Worm (Caenorhabditis elegans) whole organism, L1 larva: ENCODE data around the gene B0554.5.

Experiments used
- C16A3.4 ChIP-seq: fragments of 150-350 bp; optimal IDR thresholded peaks from 2 replicates; lab custom pipeline; 2014; ENCODE audit warnings: missing biosample characterization, missing genetic modification characterization
- F16B12.6 ChIP-seq: fragments of 150-350 bp; optimal IDR thresholded peaks from 2 replicates; lab custom pipeline; 2014; ENCODE audit warnings: missing biosample characterization, missing genetic modification characterization
- alr-1 ChIP-seq: fragments of 200-800 bp; sonication (Bioruptor generic); optimal IDR thresholded peaks from 2 replicates; lab custom pipeline; 2018; ENCODE audit warnings: borderline replicate concordance, mild to moderate bottlenecking, missing genetic modification characterization, missing compliant biosample characterization
- blmp-1 ChIP-seq: fragments of 150-350 bp; optimal IDR thresholded peaks from 2 replicates; lab custom pipeline; 2014; ENCODE audit warnings: missing biosample characterization, missing genetic modification characterization
- ceh-63 ChIP-seq: fragments of 200-800 bp; sonication (Bioruptor generic); optimal IDR thresholded peaks from 2 replicates; lab custom pipeline; 2018; ENCODE audit warnings: mild to moderate bottlenecking, missing genetic modification characterization, missing compliant biosample characterization
- ceh-88 ChIP-seq: fragments of 200-800 bp; sonication (Bioruptor generic); IDR thresholded peaks from 2 replicates; pipeline ENCODE4 v1.3.6; 2022; ENCODE audit warnings: missing genetic modification characterization, missing compliant biosample characterization
- egl-13 ChIP-seq: sonication (generic microtip); optimal IDR thresholded peaks from 2 replicates; lab custom pipeline; 2016; ENCODE audit warnings: missing genotype, missing genetic modification reagents, missing genetic modification characterization, missing compliant biosample characterization
- elt-2 ChIP-seq: sonication (generic microtip); optimal IDR thresholded peaks from 2 replicates; lab custom pipeline; 2016; ENCODE audit warnings: missing genetic modification characterization, mild to moderate bottlenecking, inconsistent platforms, missing compliant biosample characterization, missing genetic modification reagents
- elt-3 ChIP-seq, 6 experiments: fragments of 150-350 bp in 1 of 6; sonication (generic microtip); optimal IDR thresholded peaks; 2 replicates each; lab custom pipeline; 2017 to 2018; ENCODE audit warnings: missing biosample characterization in 6 of 6, missing genetic modification characterization in 6 of 6, inconsistent platforms in 1 of 6
- fkh-10 ChIP-seq: sonication (generic microtip); optimal IDR thresholded peaks from 2 replicates; lab custom pipeline; 2017; ENCODE audit warnings: missing biosample characterization, missing genetic modification reagents, missing genetic modification characterization
- grh-1 ChIP-seq: fragments of 200-800 bp; sonication (Bioruptor generic); IDR thresholded peaks from 2 replicates; pipeline ENCODE4 v1.3.6; 2022; ENCODE audit warnings: missing genetic modification reagents, missing genetic modification characterization, missing compliant biosample characterization
- hlh-4 ChIP-seq: sonication (generic microtip); optimal IDR thresholded peaks from 2 replicates; lab custom pipeline; 2016; ENCODE audit warnings: mild to moderate bottlenecking, missing genetic modification characterization, missing compliant biosample characterization
- isw-1 ChIP-seq: fragments of 200-800 bp; sonication (Bioruptor generic); IDR thresholded peaks from 2 replicates; pipeline ENCODE4 v1.3.6; 2022; ENCODE audit warnings: missing genetic modification characterization, missing compliant biosample characterization
- lin-13 ChIP-seq: fragments of 150-350 bp; optimal IDR thresholded peaks from 2 replicates; lab custom pipeline; 2014; ENCODE audit warnings: missing biosample characterization, missing genetic modification reagents, missing genetic modification characterization
- lin-14 ChIP-seq: fragments of 200-800 bp; sonication (Bioruptor generic); optimal IDR thresholded peaks from 2 replicates; lab custom pipeline; 2018; ENCODE audit warnings: mild to moderate bottlenecking, missing genetic modification characterization, moderate library complexity, missing compliant biosample characterization
- lin-15B ChIP-seq: fragments of 150-350 bp; sonication (generic microtip); optimal IDR thresholded peaks from 3 replicates; lab custom pipeline; 2014; ENCODE audit warnings: missing biosample characterization, missing genetic modification characterization
- lin-35 ChIP-seq, 2 experiments: fragments of 150-350 bp; optimal IDR thresholded peaks; 2 replicates each; lab custom pipeline; 2014; ENCODE audit warnings: missing biosample characterization in 2 of 2, missing genetic modification characterization in 2 of 2, missing genetic modification reagents in 2 of 2
- lsy-2 ChIP-seq, 2 experiments: fragments of 150-350 bp; optimal IDR thresholded peaks; 2 replicates each; lab custom pipeline; 2014; ENCODE audit warnings: missing biosample characterization in 2 of 2, missing genetic modification characterization in 2 of 2
- mef-2 ChIP-seq: fragments of 150-350 bp; optimal IDR thresholded peaks from 2 replicates; lab custom pipeline; 2014; ENCODE audit warnings: missing biosample characterization, missing genetic modification characterization
- nhr-20 ChIP-seq: sonication (generic microtip); optimal IDR thresholded peaks from 2 replicates; lab custom pipeline; 2016; ENCODE audit warnings: mild to moderate bottlenecking, missing genetic modification characterization, missing compliant biosample characterization
- nhr-237 ChIP-seq: fragments of 150-350 bp; optimal IDR thresholded peaks from 2 replicates; lab custom pipeline; 2014; ENCODE audit warnings: missing biosample characterization, missing genetic modification characterization
- nhr-47 ChIP-seq: sonication (generic microtip); optimal IDR thresholded peaks from 2 replicates; lab custom pipeline; 2016; ENCODE audit warnings: mild to moderate bottlenecking, missing genetic modification characterization, moderate library complexity, missing compliant biosample characterization
- nhr-84 ChIP-seq: sonication (generic microtip); optimal IDR thresholded peaks from 2 replicates; lab custom pipeline; 2017; ENCODE audit warnings: missing biosample characterization, missing genetic modification characterization
- pag-3 ChIP-seq: sonication (generic microtip); optimal IDR thresholded peaks from 2 replicates; lab custom pipeline; 2017; ENCODE audit warnings: missing genetic modification characterization, mild to moderate bottlenecking, missing compliant biosample characterization, antibody characterized with exemption, borderline replicate concordance; ENCODE audit not compliant: insufficient read depth
- pqm-1 ChIP-seq: sonication (generic microtip); optimal IDR thresholded peaks from 3 replicates; lab custom pipeline; 2017; ENCODE audit warnings: missing biosample characterization, missing genetic modification characterization
- rnt-1 ChIP-seq: sonication (generic microtip); optimal IDR thresholded peaks from 2 replicates; lab custom pipeline; 2016; ENCODE audit warnings: mild to moderate bottlenecking, missing genetic modification characterization, moderate library complexity, missing compliant biosample characterization
- skn-1 ChIP-seq: fragments of 150-350 bp; optimal IDR thresholded peaks from 2 replicates; lab custom pipeline; 2014; ENCODE audit warnings: missing biosample characterization, missing genetic modification characterization
- snu-23 ChIP-seq: sonication (generic microtip); optimal IDR thresholded peaks from 2 replicates; lab custom pipeline; 2016; ENCODE audit warnings: missing genetic modification characterization, missing compliant biosample characterization
- unc-130 ChIP-seq: fragments of 150-350 bp; optimal IDR thresholded peaks from 2 replicates; lab custom pipeline; 2017; ENCODE audit warnings: missing biosample characterization, missing genetic modification characterization, inconsistent platforms
- unc-30 ChIP-seq: sonication (generic microtip); optimal IDR thresholded peaks from 2 replicates; lab custom pipeline; 2017; ENCODE audit warnings: missing biosample characterization, missing genetic modification characterization
- unc-62 ChIP-seq: fragments of 150-350 bp; optimal IDR thresholded peaks from 2 replicates; lab custom pipeline; 2014; ENCODE audit warnings: missing biosample characterization, missing genetic modification reagents, missing genetic modification characterization
- unc-86 ChIP-seq: sonication (generic microtip); optimal IDR thresholded peaks from 2 replicates; lab custom pipeline; 2016; ENCODE audit warnings: missing genetic modification characterization, missing compliant biosample characterization
- vab-15 ChIP-seq: sonication (generic microtip); optimal IDR thresholded peaks from 2 replicates; lab custom pipeline; 2017; ENCODE audit warnings: missing genotype, mild to moderate bottlenecking, missing genetic modification characterization, missing compliant biosample characterization
- ztf-4 ChIP-seq: fragments of 150-350 bp; optimal IDR thresholded peaks from 2 replicates; lab custom pipeline; 2014; ENCODE audit warnings: missing biosample characterization, missing genetic modification characterization

B0554.5 gene

DNA sequence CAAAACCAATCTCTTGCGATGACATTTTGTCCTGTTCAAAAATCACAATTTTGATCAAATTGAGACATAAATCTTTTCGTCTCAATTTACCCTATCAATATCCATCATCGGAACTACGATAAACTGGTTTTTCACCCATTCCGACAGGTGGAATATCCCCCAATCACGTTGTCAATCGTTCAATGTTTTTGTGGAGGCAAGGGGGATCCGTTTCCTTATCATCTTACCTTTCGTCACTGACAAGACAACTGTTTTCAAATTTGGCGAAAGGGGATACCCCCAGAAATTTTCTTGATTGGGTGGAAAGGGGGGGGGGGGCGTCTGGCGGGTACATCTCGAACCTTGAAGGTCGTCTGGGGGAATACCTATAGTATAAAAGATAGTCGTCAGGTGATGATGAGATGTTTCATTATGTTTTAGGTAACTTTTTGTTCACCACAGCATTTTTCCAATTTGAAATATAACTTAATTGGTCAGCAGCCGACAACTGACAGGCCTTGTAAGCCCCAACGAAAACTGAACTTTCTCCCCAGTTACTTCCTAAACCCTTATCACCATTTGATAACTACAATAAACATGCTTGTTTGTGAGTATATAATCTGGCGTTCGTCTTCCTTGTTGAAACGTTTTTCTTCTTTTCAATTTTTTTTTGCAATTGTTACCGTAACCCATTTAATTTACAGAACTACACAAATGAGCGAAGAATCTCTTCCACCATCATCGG lies 42.9 kb upstream of the B0554.5 start, which contains the start of gene ZK6.8 (continued):
- TF ChIP-seq hlh-4 (no peak), blmp-1 (tag; lab: Kevin White, UChicago) (peak; percentile 88), unc-30 (no peak), unc-130 (tag; lab: Kevin White, UChicago) (peak; percentile 72), lin-14 (GFP tag; lab: Kevin White, UChicago) (peak; percentile 97), unc-62 (GFP tag; lab: Kevin White, UChicago) (no peak), pqm-1 (tag; lab: Kevin White, UChicago) (no peak), grh-1 (GFP tag; lab: Robert Waterston, UW) (peak; percentile 93)

DNA sequence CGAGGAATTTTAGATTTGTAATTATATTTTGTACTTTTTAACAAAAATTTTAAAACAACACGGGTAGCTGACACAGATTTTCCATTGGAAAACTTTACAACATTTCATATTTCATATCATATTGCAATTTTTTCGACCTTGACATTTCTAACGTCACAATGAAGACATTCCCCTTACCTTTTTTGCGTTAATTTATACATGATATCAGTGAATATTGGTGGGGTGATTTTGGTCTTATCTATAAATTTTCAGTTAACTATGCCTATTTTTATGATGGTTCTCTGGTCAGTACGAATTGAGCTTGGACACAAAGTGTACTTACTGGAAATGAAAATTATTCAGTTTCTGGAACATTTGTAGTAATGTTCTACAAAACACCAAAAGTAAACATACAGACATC lies 39.7 kb upstream of the B0554.5 start:
- TF ChIP-seq nhr-84 (tag; lab: Kevin White, UChicago) (no peak), isw-1 (GFP tag; lab: Robert Waterston, UW) (no peak), elt-2 (tag; lab: Kevin White, UChicago) (peak; percentile 48)

DNA sequence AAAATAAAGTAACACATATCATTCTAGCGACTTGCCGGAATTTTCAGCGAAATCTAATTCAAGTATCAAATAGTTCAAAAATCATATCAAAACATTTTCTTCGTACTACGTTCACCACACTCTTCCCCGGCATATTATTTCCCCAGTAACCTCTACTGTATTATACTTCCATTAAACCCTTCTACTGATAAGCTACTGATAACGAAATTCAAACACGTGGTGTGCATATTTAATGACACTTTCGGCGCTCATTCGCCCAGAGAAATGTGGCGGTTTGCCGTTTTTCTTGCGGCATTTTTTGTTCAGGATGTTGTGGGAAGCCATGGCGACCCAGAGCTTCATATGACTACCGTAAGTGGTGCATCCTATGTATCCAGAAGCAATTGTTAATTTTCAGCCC lies 38.8 kb upstream of the B0554.5 start, which contains the start of gene lipl-5:
TSS of gene lipl-5 (plus strand) at position 259 of the 400 bp plus-strand sequence.
- TF ChIP-seq F16B12.6 (tag; lab: Kevin White, UChicago) (no peak), mef-2 (tag; lab: Kevin White, UChicago) (no peak), lin-15B (tag; lab: Kevin White, UChicago) (no peak), nhr-20 (tag; lab: Kevin White, UChicago) (no peak), lin-35 (GFP tag; optimal IDR thresholded peaks at IDR 0.05; lab: Kevin White, UChicago) (peak in 1 of 2 experiments; percentile 18), snu-23 (GFP tag; lab: Kevin White, UChicago) (no peak), alr-1 (tag; lab: Kevin White, UChicago) (no peak), elt-2 (tag; lab: Kevin White, UChicago) (peak; percentile 81), lin-14 (GFP tag; lab: Kevin White, UChicago) (no peak), C16A3.4 (tag; lab: Kevin White, UChicago) (no peak), unc-30 (no peak)
- TF ChIP-seq, all 84 proteins: peak for 2

DNA sequence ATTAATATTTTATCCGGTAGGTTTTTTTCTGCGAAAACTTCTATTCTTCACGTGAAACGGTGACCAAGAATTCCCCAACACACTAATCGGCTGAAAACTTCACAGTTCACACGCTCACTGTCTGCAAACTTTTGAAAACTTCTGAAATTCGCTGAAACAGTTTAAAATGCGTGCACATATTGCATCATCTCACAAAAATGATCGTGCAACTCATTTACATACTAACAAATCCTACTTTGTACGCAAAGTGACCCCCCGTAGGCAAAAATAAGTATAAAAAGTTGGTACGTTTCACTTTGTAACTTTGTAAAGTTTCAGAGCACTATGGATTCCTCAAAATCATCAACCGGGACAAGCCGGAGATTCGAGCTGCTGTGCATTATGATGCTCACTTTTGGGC lies 35.8 kb upstream of the B0554.5 start, which contains the start of gene ZK6.6:
TSS of gene ZK6.6 (plus strand) at position 301 of the 400 bp plus-strand sequence.
- TF ChIP-seq lin-13: no peak
- TF ChIP-seq lsy-2 (tag; optimal IDR thresholded peaks at IDR 0.05; lab: Kevin White, UChicago): no peak
- TF ChIP-seq skn-1 (tag; lab: Kevin White, UChicago): no peak
- no peak for TF ChIP-seq unc-62 (GFP tag; lab: Kevin White, UChicago)
- TF ChIP-seq elt-2 (tag; lab: Kevin White, UChicago): no peak
- no peak for TF ChIP-seq vab-15
- TF ChIP-seq ceh-88: no peak
- no peak for TF ChIP-seq ztf-4 (tag; lab: Kevin White, UChicago)
- TF ChIP-seq elt-3 (tag; optimal IDR thresholded peaks at IDR 0.05; lab: Kevin White, UChicago): no peak
- TF ChIP-seq nhr-237 (tag; lab: Kevin White, UChicago): no peak
- TF ChIP-seq nhr-47 (tag; lab: Kevin White, UChicago): no peak
- TF ChIP-seq unc-86 (tag; lab: Kevin White, UChicago): no peak
- no peak for TF ChIP-seq egl-13 (tag; lab: Kevin White, UChicago)
- TF ChIP-seq rnt-1 (tag; lab: Kevin White, UChicago): no peak
- TF ChIP-seq isw-1 (GFP tag; lab: Robert Waterston, UW): no peak
- no peak for TF ChIP-seq ceh-63 (GFP tag; lab: Kevin White, UChicago)
- no peak for TF ChIP-seq pag-3 (tag; lab: Kevin White, UChicago)
- TF ChIP-seq fkh-10: no peak
